Worm (Caenorhabditis elegans) whole organism, midembryonic: ENCODE measurements around the gene srbc-60.

Experiments used
- cog-1 ChIP-seq: sonication (generic microtip); optimal IDR thresholded peaks from 2 replicates; lab custom pipeline; 2016; ENCODE audit warnings: missing genetic modification characterization, missing compliant biosample characterization
- flt-1 ChIP-seq: fragments of 200-800 bp; sonication (Bioruptor generic); IDR thresholded peaks from 2 replicates; pipeline ENCODE4 v1.3.6; 2022; ENCODE audit warnings: missing genetic modification characterization, missing compliant biosample characterization
- klf-2 ChIP-seq: fragments of 200-800 bp; sonication (Bioruptor generic); conservative IDR thresholded peaks from 2 replicates; pipeline ENCODE4 v1.3.6; 2022; ENCODE audit warnings: missing genetic modification reagents, missing genetic modification characterization, missing compliant biosample characterization
- med-1 ChIP-seq: sonication (generic microtip); optimal IDR thresholded peaks from 2 replicates; lab custom pipeline; 2017; ENCODE audit warnings: missing genetic modification characterization, mild to moderate bottlenecking, missing compliant biosample characterization, antibody characterized with exemption, missing genetic modification reagents; ENCODE audit not compliant: insufficient read depth
- ztf-23 ChIP-seq: fragments of 200-800 bp; sonication (Bioruptor generic); IDR thresholded peaks from 2 replicates; pipeline ENCODE4 v1.3.6; 2022; ENCODE audit warnings: missing genetic modification reagents, missing genetic modification characterization, missing compliant biosample characterization
- ztf-29 ChIP-seq: fragments of 200-800 bp; sonication (Bioruptor generic); IDR thresholded peaks from 2 replicates; pipeline ENCODE4 v1.3.6; 2022; ENCODE audit warnings: missing genetic modification reagents, missing genetic modification characterization, missing compliant biosample characterization

- TF ChIP-seq flt-1 (GFP tag; lab: Robert Waterston, UW), result no peak
- no peak for TF ChIP-seq klf-2 (GFP tag; lab: Robert Waterston, UW)
- no peak for TF ChIP-seq ztf-29 (GFP tag; lab: Robert Waterston, UW)
- TF ChIP-seq med-1 (GFP tag; lab: Kevin White, UChicago), result no peak
- TF ChIP-seq cog-1 (tag; lab: Kevin White, UChicago), result no peak
- TF ChIP-seq ztf-23, result no peak
Measured at ce11 chrV:762340-762739, 17.8 kb upstream of the srbc-60 start, which contains the start of gene srp-2.
